Fruit fly (Drosophila melanogaster): ENCODE data around the gene Prm.
A peak's percentile ranks its signal among the peaks of the same experiment; 100 is the strongest.

Prm gene

dm6 chr3L:8708856-8709255 is 36.3 kb downstream of the Prm start:
- TF ChIP-seq usp (GFP tag; optimal IDR thresholded peaks at IDR 0.05), result no peak

- TF ChIP-seq pan (optimal IDR thresholded peaks at IDR 0.05), result no peak
- TF ChIP-seq CG8478 (optimal IDR thresholded peaks at IDR 0.05), result no peak
- no peak for TF ChIP-seq Dll (optimal IDR thresholded peaks at IDR 0.05)
- TF ChIP-seq usp (GFP tag; optimal IDR thresholded peaks at IDR 0.05), result no peak
- no peak for TF ChIP-seq psq (optimal IDR thresholded peaks at IDR 0.05)
- no peak for TF ChIP-seq EcR (GFP tag; optimal IDR thresholded peaks at IDR 0.05)
Measured at dm6 chr3L:8707821-8708220, 37.3 kb downstream of the Prm start.

- no peak for TF ChIP-seq CG8478 (optimal IDR thresholded peaks at IDR 0.05)
- no peak for TF ChIP-seq usp (GFP tag; optimal IDR thresholded peaks at IDR 0.05)
- no peak for TF ChIP-seq Dll (optimal IDR thresholded peaks at IDR 0.05)
- no peak for TF ChIP-seq EcR (GFP tag; optimal IDR thresholded peaks at IDR 0.05)
- TF ChIP-seq pan (optimal IDR thresholded peaks at IDR 0.05), result no peak
- TF ChIP-seq psq (optimal IDR thresholded peaks at IDR 0.05), result no peak
Measured at dm6 chr3L:8707075-8707474, 38.0 kb downstream of the Prm start.

dm6 chr3L:8704713-8705412 is 40.2 kb downstream of the Prm start:
- no peak for TF ChIP-seq usp (GFP tag; optimal IDR thresholded peaks at IDR 0.05)

dm6 chr3L:8703707-8704236 is 41.3 kb downstream of the Prm start:
- TF ChIP-seq EcR (GFP tag; optimal IDR thresholded peaks at IDR 0.05) (no peak), CG8478 (optimal IDR thresholded peaks at IDR 0.05) (no peak), usp (GFP tag; optimal IDR thresholded peaks at IDR 0.05) (no peak), psq (optimal IDR thresholded peaks at IDR 0.05) (no peak), pan (optimal IDR thresholded peaks at IDR 0.05) (no peak), Dll (optimal IDR thresholded peaks at IDR 0.05) (no peak)

- no peak for TF ChIP-seq usp (GFP tag; optimal IDR thresholded peaks at IDR 0.05)
- TF ChIP-seq psq (optimal IDR thresholded peaks at IDR 0.05), result no peak
- TF ChIP-seq pan (optimal IDR thresholded peaks at IDR 0.05), result no peak
- TF ChIP-seq Dll (optimal IDR thresholded peaks at IDR 0.05), result no peak
- no peak for TF ChIP-seq CG8478 (optimal IDR thresholded peaks at IDR 0.05)
- no peak for TF ChIP-seq EcR (GFP tag; optimal IDR thresholded peaks at IDR 0.05)
Measured at dm6 chr3L:8702448-8702847, 42.7 kb downstream of the Prm start.

- TF ChIP-seq CG8478 (optimal IDR thresholded peaks at IDR 0.05) (no peak), pan (optimal IDR thresholded peaks at IDR 0.05) (peak; percentile 13)
Measured at dm6 chr3L:8701697-8702349, 43.3 kb downstream of the Prm start.

dm6 chr3L:8700643-8701208 is 44.4 kb downstream of the Prm start:
- TF ChIP-seq usp (GFP tag; optimal IDR thresholded peaks at IDR 0.05), result no peak
- no peak for TF ChIP-seq CG8478 (optimal IDR thresholded peaks at IDR 0.05)
- no peak for TF ChIP-seq Dll (optimal IDR thresholded peaks at IDR 0.05)
- no peak for TF ChIP-seq psq (optimal IDR thresholded peaks at IDR 0.05)
- TF ChIP-seq EcR (GFP tag; optimal IDR thresholded peaks at IDR 0.05), result no peak
- TF ChIP-seq pan (optimal IDR thresholded peaks at IDR 0.05), result no peak

- TF ChIP-seq usp (GFP tag; optimal IDR thresholded peaks at IDR 0.05) (no peak), pan (optimal IDR thresholded peaks at IDR 0.05) (no peak), EcR (GFP tag; optimal IDR thresholded peaks at IDR 0.05) (peak in 1 of 2 experiments; percentile 23)
Measured at dm6 chr3L:8700054-8700642, 45.0 kb downstream of the Prm start.

- no peak for TF ChIP-seq usp (GFP tag; optimal IDR thresholded peaks at IDR 0.05)
- no peak for TF ChIP-seq Dll (optimal IDR thresholded peaks at IDR 0.05)
- TF ChIP-seq EcR (GFP tag; optimal IDR thresholded peaks at IDR 0.05), result peak in 1 of 2 experiments; percentile 56
- no peak for TF ChIP-seq psq (optimal IDR thresholded peaks at IDR 0.05)
- TF ChIP-seq CG8478 (optimal IDR thresholded peaks at IDR 0.05), result no peak
- TF ChIP-seq pan (optimal IDR thresholded peaks at IDR 0.05), result no peak
Measured at dm6 chr3L:8699612-8700011, 45.5 kb downstream of the Prm start.

dm6 chr3L:8698493-8699166 is 46.5 kb downstream of the Prm start:
- TF ChIP-seq usp (GFP tag; optimal IDR thresholded peaks at IDR 0.05), result no peak
- no peak for TF ChIP-seq pan (optimal IDR thresholded peaks at IDR 0.05)
- no peak for TF ChIP-seq Dll (optimal IDR thresholded peaks at IDR 0.05)
- no peak for TF ChIP-seq EcR (GFP tag; optimal IDR thresholded peaks at IDR 0.05)
- TF ChIP-seq CG8478 (optimal IDR thresholded peaks at IDR 0.05), result no peak
- TF ChIP-seq psq (optimal IDR thresholded peaks at IDR 0.05), result no peak

- TF ChIP-seq EcR (GFP tag; optimal IDR thresholded peaks at IDR 0.05) (no peak), psq (optimal IDR thresholded peaks at IDR 0.05) (no peak), CG8478 (optimal IDR thresholded peaks at IDR 0.05) (no peak), pan (optimal IDR thresholded peaks at IDR 0.05) (no peak), Dll (optimal IDR thresholded peaks at IDR 0.05) (no peak), usp (GFP tag; optimal IDR thresholded peaks at IDR 0.05) (no peak)
Measured at dm6 chr3L:8697862-8698261, 47.2 kb downstream of the Prm start.

Data from whole organism.